Fruit fly (Drosophila melanogaster) whole organism, embryonic: ENCODE data around the gene CG31855.
A peak's percentile ranks its signal among the peaks of the same experiment; 100 is the strongest.

ENCODE experiments used
- Ada2b ChIP-seq: fragments of 200-800 bp; sonication (Bioruptor generic); IDR thresholded peaks from 2 replicates; pipeline ENCODE4 v1.3.6; 2022; ENCODE audit warnings: missing biosample characterization, missing genetic modification characterization
- Asciz ChIP-seq: fragments of 200-800 bp; sonication (Bioruptor generic); optimal IDR thresholded peaks from 2 replicates; lab custom pipeline; 2017; ENCODE audit warnings: missing biosample characterization, mild to moderate bottlenecking, missing genetic modification characterization, missing genetic modification reagents
- B-H1 ChIP-seq: fragments of 200-800 bp; sonication (Bioruptor generic); IDR thresholded peaks from 3 replicates; pipeline ENCODE4 v1.3.6; 2022; ENCODE audit warnings: missing biosample characterization, missing genetic modification characterization
- CG10147 ChIP-seq: fragments of 200-800 bp; sonication (Bioruptor generic); optimal IDR thresholded peaks from 2 replicates; lab custom pipeline; 2019; ENCODE audit warnings: missing biosample characterization, mild to moderate bottlenecking, missing genetic modification characterization, moderate library complexity
- CG10959 ChIP-seq: fragments of 200-800 bp; sonication (Bioruptor generic); IDR thresholded peaks from 2 replicates; pipeline ENCODE4 v1.3.6; 2022; ENCODE audit warnings: missing biosample characterization, missing genetic modification characterization
- CG11456 ChIP-seq: fragments of 200-800 bp; sonication (Bioruptor generic); IDR thresholded peaks from 3 replicates; pipeline ENCODE4 v1.3.6; 2022; ENCODE audit warnings: missing biosample characterization, missing genetic modification characterization
- CG11696 ChIP-seq: fragments of 200-800 bp; sonication (Bioruptor generic); IDR thresholded peaks from 2 replicates; pipeline ENCODE4 v1.3.6; 2022; ENCODE audit warnings: missing biosample characterization, missing genetic modification characterization
- CG12071 ChIP-seq: fragments of 200-800 bp; sonication (Bioruptor generic); optimal IDR thresholded peaks from 3 replicates; lab custom pipeline; 2018; ENCODE audit warnings: missing biosample characterization, mild to moderate bottlenecking, missing genetic modification characterization
- CG12155 ChIP-seq: fragments of 200-800 bp; sonication (Bioruptor generic); optimal IDR thresholded peaks from 3 replicates; lab custom pipeline; 2016; ENCODE audit warnings: missing biosample characterization, missing genetic modification characterization
- CG12219 ChIP-seq: fragments of 200-800 bp; sonication (Bioruptor generic); optimal IDR thresholded peaks from 3 replicates; lab custom pipeline; 2018; ENCODE audit warnings: missing biosample characterization, mild to moderate bottlenecking, missing genetic modification characterization
- CG12391 ChIP-seq: fragments of 200-800 bp; sonication (Bioruptor generic); optimal IDR thresholded peaks from 3 replicates; lab custom pipeline; 2018; ENCODE audit warnings: missing biosample characterization, mild to moderate bottlenecking, missing genetic modification characterization, moderate library complexity
- CG13296 ChIP-seq: fragments of 200-800 bp; sonication (Bioruptor generic); optimal IDR thresholded peaks from 3 replicates; lab custom pipeline; 2018; ENCODE audit warnings: missing biosample characterization, mild to moderate bottlenecking, missing genetic modification characterization
- CG1529 ChIP-seq: fragments of 200-800 bp; sonication (Bioruptor generic); optimal IDR thresholded peaks from 3 replicates; lab custom pipeline; 2018; ENCODE audit warnings: missing biosample characterization, missing genetic modification characterization
- CG17568 ChIP-seq: fragments of 200-800 bp; sonication (Bioruptor generic); optimal IDR thresholded peaks from 2 replicates; lab custom pipeline; 2018; ENCODE audit warnings: missing biosample characterization, mild to moderate bottlenecking, missing genetic modification characterization, moderate library complexity
- CG18476 ChIP-seq: fragments of 200-800 bp; sonication (Bioruptor generic); optimal IDR thresholded peaks from 2 replicates; lab custom pipeline; 2016; ENCODE audit warnings: missing biosample characterization, mild to moderate bottlenecking, missing genetic modification characterization
- CG2120 ChIP-seq: fragments of 200-800 bp; sonication (Bioruptor generic); optimal IDR thresholded peaks from 3 replicates; lab custom pipeline; 2016; ENCODE audit warnings: missing biosample characterization, missing genetic modification characterization
- CG30403 ChIP-seq: fragments of 200-800 bp; sonication (Bioruptor generic); optimal IDR thresholded peaks from 3 replicates; lab custom pipeline; 2016; ENCODE audit warnings: missing biosample characterization, missing genetic modification characterization
- CG4617 ChIP-seq: fragments of 200-800 bp; sonication (Bioruptor generic); optimal IDR thresholded peaks from 3 replicates; lab custom pipeline; 2016; ENCODE audit warnings: missing biosample characterization, missing genetic modification characterization, borderline replicate concordance
- CG4820 ChIP-seq: fragments of 200-800 bp; sonication (Bioruptor generic); optimal IDR thresholded peaks from 3 replicates; lab custom pipeline; 2016; ENCODE audit warnings: missing biosample characterization, missing genetic modification characterization
- CG6254 ChIP-seq: fragments of 200-800 bp; sonication (Bioruptor generic); optimal IDR thresholded peaks from 3 replicates; lab custom pipeline; 2017; ENCODE audit warnings: mild to moderate bottlenecking, missing biosample characterization, missing genetic modification reagents, missing genetic modification characterization
- CG6791 ChIP-seq: fragments of 200-800 bp; sonication (Bioruptor generic); IDR thresholded peaks from 3 replicates; pipeline ENCODE4 v1.3.6; 2022; ENCODE audit warnings: missing biosample characterization, missing genetic modification characterization; ENCODE audit not compliant: partially characterized antibody
- CG7745 ChIP-seq: fragments of 200-800 bp; sonication (Bioruptor generic); optimal IDR thresholded peaks from 2 replicates; lab custom pipeline; 2018; ENCODE audit warnings: missing biosample characterization, mild to moderate bottlenecking, missing genetic modification characterization, moderate library complexity
- CG7987 ChIP-seq: fragments of 200-800 bp; sonication (Bioruptor generic); optimal IDR thresholded peaks from 2 replicates; lab custom pipeline; 2018; ENCODE audit warnings: missing biosample characterization, mild to moderate bottlenecking, missing genetic modification characterization, moderate library complexity
- CG8924 ChIP-seq: fragments of 200-800 bp; optimal IDR thresholded peaks from 3 replicates; lab custom pipeline; 2019; ENCODE audit warnings: missing biosample characterization, mild to moderate bottlenecking, missing genetic modification characterization, moderate library complexity
- D19A ChIP-seq: fragments of 200-800 bp; optimal IDR thresholded peaks from 3 replicates; lab custom pipeline; 2019; ENCODE audit warnings: missing biosample characterization, mild to moderate bottlenecking, missing genetic modification characterization, moderate library complexity
- Eip74EF ChIP-seq, 2 experiments: fragments of 200-800 bp in 1 of 2; fragments of >200 bp in 1 of 2; sonication (Bioruptor generic) in 1 of 2; optimal IDR thresholded peaks; 2 replicates each; lab custom pipeline; 2017 to 2019; ENCODE audit warnings: missing biosample characterization in 2 of 2, missing genetic modification characterization in 2 of 2, mild to moderate bottlenecking in 1 of 2, moderate library complexity in 1 of 2
- Fer2 ChIP-seq: fragments of 200-800 bp; sonication (Bioruptor generic); optimal IDR thresholded peaks from 2 replicates; lab custom pipeline; 2018; ENCODE audit warnings: missing biosample characterization, mild to moderate bottlenecking, missing genetic modification characterization, moderate library complexity
- HmgZ ChIP-seq: fragments of 200-800 bp; sonication (Bioruptor generic); optimal IDR thresholded peaks from 2 replicates; lab custom pipeline; 2018; ENCODE audit warnings: missing biosample characterization, mild to moderate bottlenecking, missing genetic modification characterization
- Lim3 ChIP-seq: fragments of 200-800 bp; sonication (Bioruptor generic); IDR thresholded peaks from 2 replicates; pipeline ENCODE4 v1.3.6; 2022; ENCODE audit warnings: missing biosample characterization, missing genetic modification characterization
- MBD-R2 ChIP-seq: fragments of 200-800 bp; sonication (Bioruptor generic); IDR thresholded peaks from 2 replicates; pipeline ENCODE4 v1.3.6; 2022; ENCODE audit warnings: missing biosample characterization, missing genetic modification characterization
- MTF-1 ChIP-seq: fragments of 200-800 bp; sonication (Bioruptor generic); optimal IDR thresholded peaks from 2 replicates; lab custom pipeline; 2018; ENCODE audit warnings: missing biosample characterization, mild to moderate bottlenecking, missing genetic modification characterization, borderline replicate concordance
- Mad ChIP-seq: fragments of 200-800 bp; sonication (Bioruptor generic); optimal IDR thresholded peaks from 2 replicates; lab custom pipeline; 2016; ENCODE audit warnings: missing biosample characterization, missing genetic modification characterization
- Max ChIP-seq: fragments of 200-800 bp; sonication (Bioruptor generic); optimal IDR thresholded peaks from 2 replicates; lab custom pipeline; 2016; ENCODE audit warnings: missing biosample characterization, mild to moderate bottlenecking, missing genetic modification characterization
- Oli ChIP-seq: fragments of 200-800 bp; sonication (Bioruptor generic); optimal IDR thresholded peaks from 2 replicates; lab custom pipeline; 2018; ENCODE audit warnings: missing biosample characterization, mild to moderate bottlenecking, missing genetic modification characterization, moderate library complexity
- Rfx ChIP-seq: fragments of 200-800 bp; sonication (Bioruptor generic); IDR thresholded peaks from 2 replicates; pipeline ENCODE4 v1.3.6; 2022; ENCODE audit warnings: missing biosample characterization, missing genetic modification characterization
- Scr ChIP-seq: fragments of 200-800 bp; sonication (Bioruptor generic); IDR thresholded peaks from 2 replicates; pipeline ENCODE4 v1.3.6; 2022; ENCODE audit warnings: missing biosample characterization, missing genetic modification characterization; ENCODE audit not compliant: partially characterized antibody
- Sin3A ChIP-seq: fragments of >200 bp; optimal IDR thresholded peaks from 2 replicates; lab custom pipeline; 2018
- aop ChIP-seq: fragments of 200-800 bp; sonication (Bioruptor generic); IDR thresholded peaks from 2 replicates; pipeline ENCODE4 v1.3.6; 2022; ENCODE audit warnings: missing biosample characterization, missing genetic modification characterization
- ap ChIP-seq: fragments of 200-800 bp; sonication (Bioruptor generic); IDR thresholded peaks from 2 replicates; pipeline ENCODE4 v1.3.6; 2022; ENCODE audit warnings: missing biosample characterization, missing genetic modification characterization
- cg ChIP-seq: fragments of 200-800 bp; sonication (Bioruptor generic); optimal IDR thresholded peaks from 3 replicates; lab custom pipeline; 2019; ENCODE audit warnings: missing biosample characterization, mild to moderate bottlenecking, missing genetic modification characterization, moderate library complexity
- ewg ChIP-seq: fragments of 200-800 bp; sonication (Bioruptor generic); optimal IDR thresholded peaks from 3 replicates; lab custom pipeline; 2017; ENCODE audit warnings: mild to moderate bottlenecking, missing biosample characterization, missing genetic modification reagents, missing genetic modification characterization
- jigr1 ChIP-seq: fragments of 200-800 bp; sonication (Bioruptor generic); IDR thresholded peaks from 3 replicates; pipeline ENCODE4 v1.3.6; 2022; ENCODE audit warnings: missing biosample characterization, missing genetic modification characterization
- lilli ChIP-seq: fragments of 200-800 bp; sonication (Bioruptor generic); optimal IDR thresholded peaks from 3 replicates; lab custom pipeline; 2016; ENCODE audit warnings: missing biosample characterization, missing genetic modification characterization
- nom ChIP-seq: fragments of 200-800 bp; sonication (Bioruptor generic); optimal IDR thresholded peaks from 2 replicates; lab custom pipeline; 2017; ENCODE audit warnings: missing biosample characterization, missing genetic modification characterization, mild to moderate bottlenecking, moderate library complexity, missing genetic modification reagents
- peb ChIP-seq: fragments of 200-800 bp; sonication (Bioruptor generic); IDR thresholded peaks from 2 replicates; pipeline ENCODE4 v1.3.6; 2022; ENCODE audit warnings: missing biosample characterization, missing genetic modification characterization
- pnt ChIP-seq: fragments of 200-800 bp; sonication (Bioruptor generic); optimal IDR thresholded peaks from 3 replicates; lab custom pipeline; 2016; ENCODE audit warnings: missing biosample characterization, missing genetic modification characterization
- sens-2 ChIP-seq: fragments of 200-800 bp; sonication (Bioruptor generic); IDR thresholded peaks from 2 replicates; pipeline ENCODE4 v1.3.6; 2022; ENCODE audit warnings: missing biosample characterization, missing genetic modification characterization
- sisA ChIP-seq: fragments of 200-800 bp; sonication (Bioruptor generic); IDR thresholded peaks from 2 replicates; pipeline ENCODE4 v1.3.6; 2022; ENCODE audit warnings: missing biosample characterization, missing genetic modification characterization
- slbo ChIP-seq: fragments of 200-800 bp; sonication (Bioruptor generic); IDR thresholded peaks from 2 replicates; pipeline ENCODE4 v1.3.6; 2022; ENCODE audit warnings: missing biosample characterization, missing genetic modification characterization
- ssp ChIP-seq: fragments of 200-800 bp; sonication (Bioruptor generic); IDR thresholded peaks from 2 replicates; pipeline ENCODE4 v1.3.6; 2022; ENCODE audit warnings: missing biosample characterization, missing genetic modification characterization
- wdn ChIP-seq: fragments of 200-800 bp; sonication (Bioruptor generic); IDR thresholded peaks from 2 replicates; pipeline ENCODE4 v1.3.6; 2022; ENCODE audit warnings: missing biosample characterization, missing genetic modification characterization

Gene CG31855

DNA sequence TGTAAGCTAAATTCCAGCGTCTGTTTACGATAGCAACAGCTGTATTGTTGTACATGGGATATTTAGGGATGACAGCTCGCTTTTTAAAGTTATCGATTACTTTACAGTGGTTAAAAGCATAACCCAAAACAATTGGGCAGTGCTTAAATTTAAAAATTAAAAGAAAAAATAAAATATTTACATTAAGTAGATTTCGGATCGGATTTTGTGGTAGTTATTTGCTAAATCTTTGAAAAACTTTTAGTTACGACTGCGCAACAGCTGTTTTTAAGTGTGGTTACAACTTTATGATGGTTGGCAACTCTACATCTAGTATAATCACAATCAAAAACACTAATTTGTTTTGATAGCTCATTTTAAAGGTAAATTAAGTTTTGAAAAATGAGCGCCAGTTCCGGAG, 18.3 kb downstream of the CG31855 start, which contains the start of the genes Ing5 and CG7099 (continued):
- TF ChIP-seq CG7745 (peak; percentile 54), Asciz (GFP tag; lab: Kevin White, UChicago) (peak; percentile 90), CG4820 (GFP tag; lab: Kevin White, UChicago) (peak; percentile 94), HmgZ (tag; lab: Kevin White, UChicago) (peak; percentile 97), ewg (GFP tag; lab: Kevin White, UChicago) (peak; percentile 93), CG11456 (GFP tag; lab: Robert Waterston, UW) (peak; percentile 97), CG1529 (GFP tag; lab: Kevin White, UChicago) (peak; percentile 91), Max (GFP tag; lab: Kevin White, UChicago) (peak; percentile 98), MTF-1 (GFP tag; lab: Kevin White, UChicago) (peak; percentile 83), nom (GFP tag; lab: Kevin White, UChicago) (peak; percentile 82), MBD-R2 (GFP tag; lab: Robert Waterston, UW) (peak; percentile 99), CG17568 (GFP tag; lab: Kevin White, UChicago) (peak; percentile 91), CG4617 (GFP tag; lab: Kevin White, UChicago) (peak; percentile 97), CG12155 (GFP tag; lab: Kevin White, UChicago) (peak; percentile 96), CG30403 (peak; percentile 98), CG8924 (tag; lab: Kevin White, UChicago) (peak; percentile 95), CG12391 (peak; percentile 98), CG13296 (peak; percentile 94), pnt (GFP tag; lab: Kevin White, UChicago) (peak; percentile 89), lilli (GFP tag; lab: Kevin White, UChicago) (peak; percentile 98), CG11696 (GFP tag; lab: Robert Waterston, UW) (peak; percentile 82), Rfx (GFP tag; lab: Robert Waterston, UW) (peak; percentile 98), CG7987 (GFP tag; lab: Kevin White, UChicago) (peak; percentile 89), peb (GFP tag; lab: Robert Waterston, UW) (peak; percentile 94), CG12071 (GFP tag; lab: Kevin White, UChicago) (no peak), Eip74EF (GFP tag; optimal IDR thresholded peaks at IDR 0.05; lab: Kevin White, UChicago) (no peak), Mad (peak; percentile 96), sisA (GFP tag; lab: Robert Waterston, UW) (peak; percentile 97), wdn (peak; percentile 92), sens-2 (peak; percentile 92), Fer2 (peak; percentile 95), Sin3A (lab: Kevin White, UChicago) (no peak), CG2120 (GFP tag; lab: Kevin White, UChicago) (peak; percentile 97), CG10147 (GFP tag; lab: Kevin White, UChicago) (peak; percentile 93), Lim3 (GFP tag; lab: Robert Waterston, UW) (peak; percentile 88), cg (GFP tag; lab: Kevin White, UChicago) (no peak), slbo (peak; percentile 99), Ada2b (peak; percentile 98), aop (GFP tag; lab: Robert Waterston, UW) (peak; percentile 87), CG6791 (GFP tag; lab: Robert Waterston, UW) (peak; percentile 42; the same call in 2 of the 3 replicates), Oli (tag; lab: Kevin White, UChicago) (peak; percentile 94), jigr1 (GFP tag; lab: Robert Waterston, UW) (peak; percentile 94), D19A (tag; lab: Kevin White, UChicago) (peak; percentile 89), ssp (GFP tag; lab: Robert Waterston, UW) (peak; percentile 91), CG6254 (GFP tag; lab: Kevin White, UChicago) (peak; percentile 87), B-H1 (GFP tag; lab: Robert Waterston, UW) (peak; percentile 95), CG12219 (GFP tag; lab: Kevin White, UChicago) (peak; percentile 85), CG18476 (peak; percentile 95), Scr (GFP tag; lab: Robert Waterston, UW) (peak; percentile 67), CG10959 (GFP tag; lab: Robert Waterston, UW) (peak; percentile 94), ap (GFP tag; lab: Robert Waterston, UW) (peak; percentile 92)
